Worm (Caenorhabditis elegans) whole organism, L1 larva: Measurements from ENCODE around the gene rpac-40.

ENCODE experiments used
- egl-27 ChIP-seq, 2 experiments: fragments of 150-350 bp in 1 of 2; sonication (generic microtip); optimal IDR thresholded peaks; 3 replicates each; lab custom pipeline; 2017 to 2018; ENCODE audit warnings: missing biosample characterization in 2 of 2, missing genetic modification characterization in 2 of 2, missing genetic modification reagents in 2 of 2
- nhr-11 ChIP-seq: fragments of 150-350 bp; optimal IDR thresholded peaks from 2 replicates; lab custom pipeline; 2014; ENCODE audit warnings: missing biosample characterization, missing genetic modification characterization
- nhr-19 ChIP-seq: fragments of 200-800 bp; sonication (Bioruptor generic); conservative IDR thresholded peaks from 2 replicates; pipeline ENCODE4 v1.3.6; 2022; ENCODE audit warnings: missing genetic modification characterization, missing compliant biosample characterization
- pqm-1 ChIP-seq: sonication (generic microtip); optimal IDR thresholded peaks from 3 replicates; lab custom pipeline; 2017; ENCODE audit warnings: missing biosample characterization, missing genetic modification characterization
- zip-4 ChIP-seq: fragments of 200-800 bp; sonication (Bioruptor generic); optimal IDR thresholded peaks from 2 replicates; lab custom pipeline; 2018; ENCODE audit warnings: mild to moderate bottlenecking, missing genetic modification characterization, moderate library complexity, missing compliant biosample characterization

DNA sequence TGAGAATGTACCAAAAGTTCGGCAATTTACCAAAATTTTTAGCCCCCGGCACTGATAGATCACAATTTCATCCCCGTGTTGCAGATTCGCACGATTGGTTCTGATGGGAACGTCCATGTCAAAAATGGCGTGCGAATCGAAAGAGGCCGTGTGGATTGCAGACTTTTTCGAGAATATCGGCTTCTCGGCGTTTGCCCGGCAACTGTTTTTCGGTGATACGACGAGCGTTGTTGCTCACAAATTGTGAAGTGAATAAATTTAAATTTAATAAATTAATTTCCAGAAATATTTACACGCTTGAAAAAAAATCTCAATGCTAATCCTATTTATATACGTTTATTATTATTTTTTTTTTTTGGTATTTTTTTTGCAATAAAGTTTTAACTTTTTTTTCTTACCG, 9.7 kb upstream of the rpac-40 start:
- TF ChIP-seq nhr-11 (tag; lab: Kevin White, UChicago) (no peak), zip-4 (GFP tag; lab: Kevin White, UChicago) (no peak), nhr-19 (GFP tag; lab: Robert Waterston, UW) (no peak), egl-27 (tag; optimal IDR thresholded peaks at IDR 0.05; lab: Kevin White, UChicago) (no peak), pqm-1 (tag; lab: Kevin White, UChicago) (no peak)
